Worm (Caenorhabditis elegans) whole organism, L4 larva: ENCODE data around the gene C38D9.2.

ENCODE experiments used
- nhr-10 ChIP-seq: fragments of 150-350 bp; optimal IDR thresholded peaks from 2 replicates; lab custom pipeline; 2014; ENCODE audit warnings: missing biosample characterization, missing genetic modification characterization
- saeg-2 ChIP-seq: fragments of 200-800 bp; sonication (Bioruptor generic); IDR thresholded peaks from 2 replicates; pipeline ENCODE4 v1.3.6; 2022; ENCODE audit warnings: missing genetic modification reagents, missing genetic modification characterization, missing compliant biosample characterization
- unc-39 ChIP-seq: sonication (generic microtip); optimal IDR thresholded peaks from 2 replicates; lab custom pipeline; 2017; ENCODE audit warnings: missing biosample characterization, missing genetic modification characterization

DNA sequence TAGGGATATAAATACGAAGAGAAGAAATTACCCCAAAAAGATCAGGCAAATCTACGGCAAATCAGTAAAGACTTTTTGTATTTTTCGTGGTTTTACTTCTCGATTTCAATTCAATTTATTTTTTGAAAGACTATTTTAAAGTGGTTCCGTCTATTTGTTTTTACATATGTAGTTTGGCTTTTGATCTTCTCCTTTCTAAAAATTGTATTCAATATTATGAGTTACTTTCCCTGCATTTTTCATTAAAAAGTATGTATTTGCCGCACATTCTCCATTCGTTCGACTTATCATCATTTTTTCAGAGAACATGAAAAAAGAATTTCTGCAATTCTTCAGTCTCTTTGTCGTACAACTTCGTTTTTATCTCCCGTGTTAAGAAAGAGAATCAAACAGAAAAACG, at the start of gene C38D9.2:
- TF ChIP-seq unc-39: no peak
- no peak for TF ChIP-seq saeg-2
- TF ChIP-seq nhr-10 (tag; lab: Kevin White, UChicago): no peak
